Worm (Caenorhabditis elegans): ENCODE measurements around the gene F15H10.7.

Gene F15H10.7

ce11 chrV:10379761-10380160 is 26.5 kb downstream of the F15H10.7 start:
- TF ChIP-seq ceh-82 (tag; optimal IDR thresholded peaks at IDR 0.05), result no peak
- TF ChIP-seq unc-62 (GFP tag; optimal IDR thresholded peaks at IDR 0.05), result no peak

- no peak for TF ChIP-seq nhr-12 (tag; optimal IDR thresholded peaks at IDR 0.05)
These were observed 26.9 kb downstream of the F15H10.7 start, which contains the start of gene AC3.12 for ce11 chrV:10379293-10379692. AC3.12 (minus strand) TSS chrV:10379393.

- TF ChIP-seq nhr-11 (tag; optimal IDR thresholded peaks at IDR 0.05), result no peak
- TF ChIP-seq nhr-12 (tag; optimal IDR thresholded peaks at IDR 0.05), result no peak
- TF ChIP-seq ztf-1 (GFP tag; conservative IDR thresholded peaks at IDR 0.05), result no peak
- TF ChIP-seq fos-1 (tag; optimal IDR thresholded peaks at IDR 0.05), result peak; percentile 60
- no peak for TF ChIP-seq unc-39 (tag; optimal IDR thresholded peaks at IDR 0.05)
These were observed 34.3 kb downstream of the F15H10.7 start, which contains the start of gene ugt-49 for ce11 chrV:10371951-10372350. ugt-49 (plus strand) TSS chrV:10372321.

ce11 chrV:10371177-10371576 is 35.0 kb downstream of the F15H10.7 start:
- no peak for TF ChIP-seq nhr-21 (tag; optimal IDR thresholded peaks at IDR 0.05)
- TF ChIP-seq gmeb-1 (tag; optimal IDR thresholded peaks at IDR 0.05), result peak; percentile 64
- TF ChIP-seq nhr-129 (tag; optimal IDR thresholded peaks at IDR 0.05), result peak; percentile 11
- peak; percentile 61 for TF ChIP-seq sma-3 (GFP tag; optimal IDR thresholded peaks at IDR 0.05)
- no peak for TF ChIP-seq F13H6.1 (tag; optimal IDR thresholded peaks at IDR 0.05)
- peak; percentile 45 for TF ChIP-seq crh-2 (tag; optimal IDR thresholded peaks at IDR 0.05)
- no peak for TF ChIP-seq lin-39 (tag; optimal IDR thresholded peaks at IDR 0.05)
- TF ChIP-seq nhr-11 (tag; optimal IDR thresholded peaks at IDR 0.05), result no peak
- peak; percentile 22 for TF ChIP-seq nhr-25 (tag; optimal IDR thresholded peaks at IDR 0.05)
- TF ChIP-seq egl-27 (tag; optimal IDR thresholded peaks at IDR 0.05), result no peak
- TF ChIP-seq unc-62 (GFP tag; optimal IDR thresholded peaks at IDR 0.05), result no peak
- peak; percentile 68 for TF ChIP-seq sma-9 (GFP tag; optimal IDR thresholded peaks at IDR 0.05)
- no peak for TF ChIP-seq sma-9 (tag; optimal IDR thresholded peaks at IDR 0.05)
- TF ChIP-seq fos-1 (tag; optimal IDR thresholded peaks at IDR 0.05), result peak; percentile 76
- TF ChIP-seq lsy-2 (tag; optimal IDR thresholded peaks at IDR 0.05), result no peak

ce11 chrV:10368256-10368655 is 38.0 kb downstream of the F15H10.7 start, which contains the start of gene sri-20:
sri-20 (plus strand) TSS chrV:10368556.
- TF ChIP-seq nhr-21 (tag; optimal IDR thresholded peaks at IDR 0.05), result no peak
- no peak for TF ChIP-seq ztf-11 (tag; optimal IDR thresholded peaks at IDR 0.05)
- TF ChIP-seq ceh-16 (tag; optimal IDR thresholded peaks at IDR 0.05), result no peak
- TF ChIP-seq nhr-12 (tag; optimal IDR thresholded peaks at IDR 0.05), result no peak
- TF ChIP-seq ztf-4 (tag; optimal IDR thresholded peaks at IDR 0.05), result no peak
- TF ChIP-seq sma-9 (GFP tag; optimal IDR thresholded peaks at IDR 0.05), result no peak
- no peak for TF ChIP-seq sma-9 (tag; optimal IDR thresholded peaks at IDR 0.05)
- TF ChIP-seq nhr-25 (tag; optimal IDR thresholded peaks at IDR 0.05), result no peak

- TF ChIP-seq lin-13 (GFP tag; optimal IDR thresholded peaks at IDR 0.05) (no peak), nhr-21 (tag; optimal IDR thresholded peaks at IDR 0.05) (no peak), snpc-4 (tag; optimal IDR thresholded peaks at IDR 0.05) (no peak), aly-2 (tag; optimal IDR thresholded peaks at IDR 0.05) (no peak), lin-11 (tag; optimal IDR thresholded peaks at IDR 0.05) (no peak), elt-3 (tag; optimal IDR thresholded peaks at IDR 0.05) (no peak), F13H6.1 (tag; optimal IDR thresholded peaks at IDR 0.05) (no peak), R02D3.7 (tag; optimal IDR thresholded peaks at IDR 0.05) (no peak), alr-1 (tag; optimal IDR thresholded peaks at IDR 0.05) (no peak), nhr-12 (tag; optimal IDR thresholded peaks at IDR 0.05) (no peak), egl-27 (tag; optimal IDR thresholded peaks at IDR 0.05) (no peak), ceh-16 (tag; optimal IDR thresholded peaks at IDR 0.05) (no peak), zag-1 (tag; optimal IDR thresholded peaks at IDR 0.05) (no peak), crh-2 (tag; optimal IDR thresholded peaks at IDR 0.05) (no peak), unc-55 (GFP tag; optimal IDR thresholded peaks at IDR 0.05) (no peak), nhr-10 (tag; optimal IDR thresholded peaks at IDR 0.05) (no peak)
These were observed 42.4 kb downstream of the F15H10.7 start for ce11 chrV:10363834-10364233.
